Worm (Caenorhabditis elegans) whole organism, young adult: Measurements from ENCODE around the gene gbf-1.

Experiments
- B0035.1 ChIP-seq: sonication (generic microtip); optimal IDR thresholded peaks from 2 replicates; lab custom pipeline; 2016; ENCODE audit warnings: missing genetic modification characterization, mild to moderate bottlenecking, missing compliant biosample characterization, missing genotype, missing genetic modification reagents
- B0261.1 ChIP-seq: sonication (generic microtip); optimal IDR thresholded peaks from 2 replicates; lab custom pipeline; 2016; ENCODE audit warnings: mild to moderate bottlenecking, missing genetic modification characterization, moderate library complexity, missing compliant biosample characterization
- C06A6.2 ChIP-seq: fragments of 200-800 bp; sonication (Bioruptor generic); conservative IDR thresholded peaks from 2 replicates; pipeline ENCODE4 v1.3.6; 2022; ENCODE audit warnings: missing genetic modification characterization, missing compliant biosample characterization
- F10E7.11 ChIP-seq: sonication (generic microtip); optimal IDR thresholded peaks from 2 replicates; lab custom pipeline; 2017; ENCODE audit warnings: mild to moderate bottlenecking, missing genetic modification characterization, moderate library complexity, missing compliant biosample characterization
- Y53G8AR.9 ChIP-seq: fragments of 200-800 bp; sonication (Bioruptor generic); conservative IDR thresholded peaks from 2 replicates; pipeline ENCODE4 v1.3.6; 2022; ENCODE audit warnings: missing genetic modification reagents, missing genetic modification characterization, missing compliant biosample characterization
- Y67H2A.10 ChIP-seq: fragments of 200-800 bp; sonication (Bioruptor generic); conservative IDR thresholded peaks from 2 replicates; pipeline ENCODE4 v1.3.6; 2022; ENCODE audit warnings: missing genetic modification reagents, missing genetic modification characterization, missing compliant biosample characterization
- atf-7 ChIP-seq: sonication (generic microtip); optimal IDR thresholded peaks from 2 replicates; lab custom pipeline; 2017; ENCODE audit warnings: mild to moderate bottlenecking, missing genetic modification characterization, missing compliant biosample characterization
- die-1 ChIP-seq: sonication (generic microtip); optimal IDR thresholded peaks from 2 replicates; lab custom pipeline; 2016; ENCODE audit warnings: missing genotype, mild to moderate bottlenecking, missing genetic modification characterization, missing compliant biosample characterization
- dpl-1 ChIP-seq: fragments of 150-350 bp; optimal IDR thresholded peaks from 2 replicates; lab custom pipeline; 2014; ENCODE audit warnings: missing biosample characterization, missing genetic modification reagents, missing genetic modification characterization
- egl-44 ChIP-seq: fragments of 200-800 bp; sonication (Bioruptor generic); IDR thresholded peaks from 2 replicates; pipeline ENCODE4 v1.3.6; 2022; ENCODE audit warnings: missing genetic modification reagents, missing genetic modification characterization, missing compliant biosample characterization
- hmg-1.2 ChIP-seq: fragments of 200-800 bp; sonication (Bioruptor generic); IDR thresholded peaks from 2 replicates; pipeline ENCODE4 v1.3.6; 2022; ENCODE audit warnings: missing genetic modification reagents, missing genetic modification characterization, missing compliant biosample characterization
- hmg-20 ChIP-seq: fragments of 200-800 bp; sonication (Bioruptor generic); IDR thresholded peaks from 2 replicates; pipeline ENCODE4 v1.3.6; 2022; ENCODE audit warnings: missing genetic modification reagents, missing genetic modification characterization, missing compliant biosample characterization
- lin-40 ChIP-seq: sonication (generic microtip); optimal IDR thresholded peaks from 2 replicates; lab custom pipeline; 2016; ENCODE audit warnings: missing genetic modification characterization, mild to moderate bottlenecking, missing compliant biosample characterization, missing genotype, missing genetic modification reagents
- lsy-27 ChIP-seq: sonication (generic microtip); optimal IDR thresholded peaks from 2 replicates; lab custom pipeline; 2017; ENCODE audit warnings: missing genetic modification characterization, mild to moderate bottlenecking, missing compliant biosample characterization, antibody characterized with exemption, missing genotype, borderline replicate concordance; ENCODE audit not compliant: insufficient read depth
- madf-6 ChIP-seq: fragments of 200-800 bp; sonication (Bioruptor generic); IDR thresholded peaks from 2 replicates; pipeline ENCODE4 v1.3.6; 2022; ENCODE audit warnings: missing genetic modification reagents, missing genetic modification characterization, missing compliant biosample characterization
- mcd-1 ChIP-seq: fragments of 200-800 bp; sonication (Bioruptor generic); IDR thresholded peaks from 2 replicates; pipeline ENCODE4 v1.3.6; 2022; ENCODE audit warnings: missing genetic modification reagents, missing genetic modification characterization, missing compliant biosample characterization
- mes-4 ChIP-seq: sonication (generic microtip); optimal IDR thresholded peaks from 2 replicates; lab custom pipeline; 2016; ENCODE audit warnings: missing genotype, missing genetic modification characterization, missing compliant biosample characterization
- nfya-1 ChIP-seq: sonication (generic microtip); optimal IDR thresholded peaks from 2 replicates; lab custom pipeline; 2017; ENCODE audit warnings: antibody characterized with exemption, missing compliant biosample characterization, missing genetic modification characterization, borderline replicate concordance; ENCODE audit not compliant: insufficient read depth
- nhr-179 ChIP-seq: sonication (generic microtip); optimal IDR thresholded peaks from 2 replicates; lab custom pipeline; 2016; ENCODE audit warnings: mild to moderate bottlenecking, missing genetic modification characterization, missing compliant biosample characterization
- rcor-1 ChIP-seq: fragments of 200-800 bp; sonication (Bioruptor generic); IDR thresholded peaks from 2 replicates; pipeline ENCODE4 v1.3.6; 2022; ENCODE audit warnings: missing genetic modification reagents, missing genetic modification characterization, missing compliant biosample characterization
- snpc-1.1 ChIP-seq: sonication (generic microtip); optimal IDR thresholded peaks from 2 replicates; lab custom pipeline; 2017; ENCODE audit warnings: missing genetic modification characterization, mild to moderate bottlenecking, missing compliant biosample characterization, antibody characterized with exemption, moderate library complexity, missing genotype, missing genetic modification reagents; ENCODE audit not compliant: insufficient read depth
- snpc-1.3 ChIP-seq: sonication (generic microtip); optimal IDR thresholded peaks from 2 replicates; lab custom pipeline; 2017; ENCODE audit warnings: missing genetic modification characterization, mild to moderate bottlenecking, missing compliant biosample characterization, antibody characterized with exemption, moderate library complexity, missing genotype, missing genetic modification reagents; ENCODE audit not compliant: insufficient read depth
- snpc-4 ChIP-seq, 5 experiments: fragments of 150-350 bp in 1 of 5; sonication (generic microtip) in 4 of 5; optimal IDR thresholded peaks; 2 replicates each; lab custom pipeline; 2014 to 2018; ENCODE audit warnings: missing genetic modification characterization in 5 of 5, missing biosample characterization in 3 of 5, antibody characterized with exemption in 2 of 5, mild to moderate bottlenecking in 2 of 5, missing compliant biosample characterization in 2 of 5, missing genotype in 2 of 5, moderate library complexity in 2 of 5, missing genetic modification reagents in 1 of 5
- sptf-2 ChIP-seq: fragments of 200-800 bp; sonication (Bioruptor generic); optimal IDR thresholded peaks from 2 replicates; lab custom pipeline; 2018; ENCODE audit warnings: mild to moderate bottlenecking, missing genetic modification characterization, missing compliant biosample characterization
- zfh-2 ChIP-seq: fragments of 200-800 bp; sonication (Bioruptor generic); conservative IDR thresholded peaks from 2 replicates; pipeline ENCODE4 v1.3.6; 2022; ENCODE audit warnings: missing genetic modification reagents, missing genetic modification characterization, missing compliant biosample characterization
- zim-3 ChIP-seq: sonication (generic microtip); optimal IDR thresholded peaks from 2 replicates; lab custom pipeline; 2017; ENCODE audit warnings: mild to moderate bottlenecking, missing genetic modification characterization, moderate library complexity, missing compliant biosample characterization

Gene gbf-1

DNA sequence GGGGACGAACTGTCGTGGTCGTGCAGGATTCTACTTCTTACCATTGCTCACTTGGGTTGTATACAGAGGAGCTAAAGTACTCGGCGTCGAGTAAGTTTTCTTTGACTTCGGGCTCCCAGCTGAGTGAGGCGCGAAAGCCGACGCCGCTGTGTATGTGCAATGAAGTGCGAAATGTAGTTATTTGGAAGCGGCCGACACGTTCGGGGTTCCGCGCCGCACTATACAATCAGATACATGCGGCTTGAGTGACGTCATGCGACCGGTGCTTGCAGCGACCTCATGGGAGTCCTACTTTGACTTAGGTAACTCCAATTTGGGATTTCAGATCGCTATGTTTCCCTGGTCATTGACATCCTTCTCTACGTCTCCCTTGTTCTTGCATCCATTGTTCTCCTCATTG lies 44.4 kb upstream of the gbf-1 start:
- TF ChIP-seq snpc-4 (GFP tag; optimal IDR thresholded peaks at IDR 0.05; lab: Kevin White, UChicago) (peak; percentile 26), snpc-4 (tag; optimal IDR thresholded peaks at IDR 0.05; lab: Kevin White, UChicago) (peak in 2 of 4 experiments; percentile 80), lsy-27 (tag; lab: Kevin White, UChicago) (no peak), dpl-1 (GFP tag; lab: Kevin White, UChicago) (no peak), hmg-1.2 (GFP tag; lab: Robert Waterston, UW) (peak; percentile 36; the same call in 1 of the 2 replicates), mcd-1 (GFP tag; lab: Robert Waterston, UW) (no peak), snpc-1.1 (tag; lab: Kevin White, UChicago) (peak; percentile 49), sptf-2 (GFP tag; lab: Kevin White, UChicago) (no peak), zim-3 (tag; lab: Kevin White, UChicago) (no peak), madf-6 (0 out of 2 replicates have a peak, but pooled peaks have one; percentile 7), C06A6.2 (GFP tag; lab: Robert Waterston, UW) (no peak)
- TF ChIP-seq, all 124 proteins: peak for 4

ce11 chrIII:11816523-11817003 lies 43.1 kb upstream of the gbf-1 start, which contains the start of gene C18D11.1:
TSS of gene C18D11.1 (plus strand) at chrIII:11816573.
- no peak for TF ChIP-seq nfya-1 (tag; lab: Kevin White, UChicago)
- TF ChIP-seq atf-7 (tag; lab: Kevin White, UChicago): no peak
- TF ChIP-seq, all 124 proteins: peak for 0

ce11 chrIII:11814653-11815052 lies 41.2 kb upstream of the gbf-1 start:
- peak; percentile 7 for TF ChIP-seq lin-40 (tag; lab: Kevin White, UChicago)
- no peak for TF ChIP-seq B0035.1 (tag; lab: Kevin White, UChicago)

- TF ChIP-seq zfh-2 (GFP tag; lab: Robert Waterston, UW) (0 out of 2 replicates have a peak, but pooled peaks have one; percentile 7), F10E7.11 (tag; lab: Kevin White, UChicago) (no peak)
- TF ChIP-seq, all 124 proteins: peak for 1
Observed at ce11 chrIII:11811839-11812238, 38.4 kb upstream of the gbf-1 start.

DNA sequence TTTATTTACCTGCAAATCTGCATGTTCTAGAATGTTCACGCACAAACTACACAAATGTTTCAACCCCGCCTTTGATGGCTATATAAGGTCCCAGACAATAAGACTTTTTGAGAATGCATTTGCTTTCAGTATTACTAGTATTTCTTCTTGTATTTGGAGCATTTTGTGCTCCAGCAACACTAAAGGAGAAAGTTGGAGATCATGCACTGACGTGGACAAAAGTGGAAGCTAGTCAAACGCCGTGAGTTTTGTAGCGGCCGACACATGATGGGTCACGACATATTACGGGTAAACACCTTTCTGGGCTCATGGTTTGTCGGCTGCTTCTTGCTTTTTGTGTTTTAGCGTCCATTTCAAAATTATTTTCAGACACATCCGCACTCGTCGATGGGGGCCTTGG lies 37.0 kb upstream of the gbf-1 start, which contains the start of gene C18D11.6:
C18D11.6 (plus strand) TSS at position 110 of the 400 bp plus-strand sequence.
- no peak for TF ChIP-seq hmg-20
- TF ChIP-seq rcor-1 (GFP tag; lab: Robert Waterston, UW): no peak
- no peak for TF ChIP-seq mes-4 (tag; lab: Kevin White, UChicago)
- TF ChIP-seq dpl-1 (GFP tag; lab: Kevin White, UChicago): no peak
- no peak for TF ChIP-seq Y67H2A.10 (GFP tag; lab: Robert Waterston, UW)
- no peak for TF ChIP-seq die-1 (tag; lab: Kevin White, UChicago)
- TF ChIP-seq snpc-1.3 (tag; lab: Kevin White, UChicago): no peak

ce11 chrIII:11808818-11809217 lies 35.3 kb upstream of the gbf-1 start, which contains the start of gene C18D11.9:
TSS of gene C18D11.9 (plus strand) at chrIII:11809118.
- TF ChIP-seq F10E7.11 (tag; lab: Kevin White, UChicago): no peak
- no peak for TF ChIP-seq Y53G8AR.9 (GFP tag; lab: Robert Waterston, UW)
- TF ChIP-seq snpc-1.1 (tag; lab: Kevin White, UChicago): no peak
- no peak for TF ChIP-seq nhr-179 (tag; lab: Kevin White, UChicago)
- TF ChIP-seq B0261.1 (tag; lab: Kevin White, UChicago): no peak
- TF ChIP-seq egl-44 (GFP tag; lab: Robert Waterston, UW): no peak
- no peak for TF ChIP-seq hmg-20
